Worm (Caenorhabditis elegans): ENCODE results near the gene tofu-7.

DNA sequence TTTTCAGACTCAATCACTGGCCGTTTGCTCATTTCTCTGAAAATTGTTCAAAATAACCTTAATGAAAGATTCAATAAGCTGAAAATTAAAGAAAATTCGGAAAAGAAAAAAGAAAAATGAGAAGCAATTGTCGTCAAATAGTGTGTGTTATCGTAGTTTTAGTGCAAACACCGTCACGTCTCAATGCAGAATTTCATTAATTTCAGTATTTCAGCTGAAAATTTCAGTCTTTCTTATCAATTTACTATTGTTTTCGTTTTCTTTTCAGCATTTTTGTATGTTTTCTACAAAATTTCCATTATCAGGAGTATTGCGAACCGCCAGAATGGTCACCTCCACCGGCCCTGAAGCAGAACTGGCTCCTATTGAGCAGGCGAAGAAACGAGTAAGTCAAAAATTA, 38.0 kb upstream of the tofu-7 start, which contains the start of the genes B0280.9 and rpia-1:
- TF ChIP-seq F33H1.4 (GFP tag; IDR thresholded peaks at IDR 0.05) (no peak), lsl-1 (GFP tag; optimal IDR thresholded peaks at IDR 0.05) (peak; percentile 14), snpc-1.1 (tag; optimal IDR thresholded peaks at IDR 0.05; ENCODE audit: insufficient read depth) (peak; percentile 32), cebp-2 (GFP tag; IDR thresholded peaks at IDR 0.05) (no peak), hrde-1 (tag; optimal IDR thresholded peaks at IDR 0.05; ENCODE audit: borderline replicate concordance) (no peak), pha-4 (tag; optimal IDR thresholded peaks at IDR 0.05) (no peak)

Measured in whole organism, young adult.